Fruit fly (Drosophila melanogaster): ENCODE data around the gene CG1637.

The CG1637 gene

dm6 chrX:10854686-10855085 is 23.0 kb downstream of the CG1637 start, which contains the start of gene feo (continued):
- no peak for TF ChIP-seq da (GFP tag; optimal IDR thresholded peaks at IDR 0.05)
- TF ChIP-seq CG7987 (GFP tag; optimal IDR thresholded peaks at IDR 0.05): no peak
- TF ChIP-seq gce (GFP tag; IDR thresholded peaks at IDR 0.05): no peak
- no peak for TF ChIP-seq CG10959 (GFP tag; IDR thresholded peaks at IDR 0.05)
- no peak for TF ChIP-seq bowl (GFP tag; IDR thresholded peaks at IDR 0.05)
- peak; percentile 42 for TF ChIP-seq CG15514 (GFP tag; optimal IDR thresholded peaks at IDR 0.05)
- TF ChIP-seq CG10274 (GFP tag; optimal IDR thresholded peaks at IDR 0.05): no peak
- no peak for TF ChIP-seq Mad (GFP tag; optimal IDR thresholded peaks at IDR 0.05)
- TF ChIP-seq HmgD (GFP tag; optimal IDR thresholded peaks at IDR 0.05): no peak
- TF ChIP-seq usp (GFP tag; optimal IDR thresholded peaks at IDR 0.05): no peak
- TF ChIP-seq dpn (GFP tag; optimal IDR thresholded peaks at IDR 0.05): no peak
- TF ChIP-seq grau (tag; optimal IDR thresholded peaks at IDR 0.05): no peak
- TF ChIP-seq CG7928 (GFP tag; optimal IDR thresholded peaks at IDR 0.05): peak; percentile 92
- TF ChIP-seq CG30403 (GFP tag; optimal IDR thresholded peaks at IDR 0.05): peak; percentile 23
- TF ChIP-seq D (optimal IDR thresholded peaks at IDR 0.05): no peak
- no peak for TF ChIP-seq D (GFP tag; optimal IDR thresholded peaks at IDR 0.05)
- no peak for TF ChIP-seq inv (GFP tag; IDR thresholded peaks at IDR 0.05; ENCODE audit: partially characterized antibody)
- TF ChIP-seq CG18476 (GFP tag; optimal IDR thresholded peaks at IDR 0.05): no peak
- TF ChIP-seq Hey (tag; optimal IDR thresholded peaks at IDR 0.05): no peak
- no peak for TF ChIP-seq Six4 (GFP tag; optimal IDR thresholded peaks at IDR 0.05)
- no peak for TF ChIP-seq ro (GFP tag; IDR thresholded peaks at IDR 0.05)
- no peak for TF ChIP-seq ranshi (GFP tag; IDR thresholded peaks at IDR 0.05)
- no peak for TF ChIP-seq Xrp1 (GFP tag; IDR thresholded peaks at IDR 0.05)
- TF ChIP-seq aop (GFP tag; IDR thresholded peaks at IDR 0.05): no peak
- TF ChIP-seq danr (GFP tag; IDR thresholded peaks at IDR 0.05): no peak
- no peak for TF ChIP-seq Eip74EF (GFP tag; optimal IDR thresholded peaks at IDR 0.05)
- no peak for TF ChIP-seq Fer3 (tag; optimal IDR thresholded peaks at IDR 0.05)
- TF ChIP-seq ems (GFP tag; optimal IDR thresholded peaks at IDR 0.05): no peak
- TF ChIP-seq CG3065 (GFP tag; optimal IDR thresholded peaks at IDR 0.05): no peak
- TF ChIP-seq CG1529 (GFP tag; optimal IDR thresholded peaks at IDR 0.05): no peak
- TF ChIP-seq CG33557 (GFP tag; optimal IDR thresholded peaks at IDR 0.05): no peak
- TF ChIP-seq CG2116 (GFP tag; optimal IDR thresholded peaks at IDR 0.05): peak; percentile 67
- no peak for TF ChIP-seq ham (GFP tag; IDR thresholded peaks at IDR 0.05)
- peak; percentile 7 for TF ChIP-seq Fer1 (GFP tag; optimal IDR thresholded peaks at IDR 0.05)
- TF ChIP-seq CG1233 (GFP tag; optimal IDR thresholded peaks at IDR 0.05): no peak
- no peak for TF ChIP-seq CG17802 (tag; optimal IDR thresholded peaks at IDR 0.05)
- no peak for TF ChIP-seq Meics (GFP tag; optimal IDR thresholded peaks at IDR 0.05)
- no peak for TF ChIP-seq CG18764 (GFP tag; optimal IDR thresholded peaks at IDR 0.05)
- TF ChIP-seq CG12236 (GFP tag; optimal IDR thresholded peaks at IDR 0.05): no peak
- TF ChIP-seq CG7839 (tag; optimal IDR thresholded peaks at IDR 0.05): no peak
- no peak for TF ChIP-seq CG10654 (GFP tag; optimal IDR thresholded peaks at IDR 0.05)
- no peak for TF ChIP-seq H2.0 (GFP tag; IDR thresholded peaks at IDR 0.05)
- TF ChIP-seq CG9876 (GFP tag; optimal IDR thresholded peaks at IDR 0.05): no peak
- peak; percentile 81 for TF ChIP-seq Med (GFP tag)
- TF ChIP-seq CG12155 (GFP tag; optimal IDR thresholded peaks at IDR 0.05): no peak
- TF ChIP-seq Drgx (GFP tag; IDR thresholded peaks at IDR 0.05): no peak
- peak; percentile 56 for TF ChIP-seq CG3847 (GFP tag; IDR thresholded peaks at IDR 0.05)
- TF ChIP-seq lbe (GFP tag; optimal IDR thresholded peaks at IDR 0.05): no peak
- TF ChIP-seq Poxn (GFP tag; IDR thresholded peaks at IDR 0.05): no peak
- TF ChIP-seq D19B (GFP tag; optimal IDR thresholded peaks at IDR 0.05): no peak
- TF ChIP-seq CG9797 (GFP tag; optimal IDR thresholded peaks at IDR 0.05): peak; percentile 4
- no peak for TF ChIP-seq wek (GFP tag; optimal IDR thresholded peaks at IDR 0.05)
- no peak for TF ChIP-seq sisA (GFP tag; IDR thresholded peaks at IDR 0.05)

Data from whole organism, embryonic.